Fruit fly (Drosophila melanogaster) whole organism, embryonic: Measurements from ENCODE around the gene fru.
A peak's percentile ranks its signal among the peaks of the same experiment; 100 is the strongest.

Experiments used
- Bgb ChIP-seq: fragments of 200-800 bp; sonication (Bioruptor generic); IDR thresholded peaks from 2 replicates; pipeline ENCODE4 v1.3.6; 2022; ENCODE audit warnings: missing biosample characterization, missing genetic modification characterization; ENCODE audit not compliant: partially characterized antibody
- CG10366 ChIP-seq: fragments of 200-800 bp; sonication (Bioruptor generic); IDR thresholded peaks from 2 replicates; pipeline ENCODE4 v1.3.6; 2022; ENCODE audit warnings: missing biosample characterization, missing genetic modification characterization
- CG12219 ChIP-seq: fragments of 200-800 bp; sonication (Bioruptor generic); optimal IDR thresholded peaks from 3 replicates; lab custom pipeline; 2018; ENCODE audit warnings: missing biosample characterization, mild to moderate bottlenecking, missing genetic modification characterization
- CG12299 ChIP-seq: fragments of 200-800 bp; sonication (Bioruptor generic); optimal IDR thresholded peaks from 2 replicates; lab custom pipeline; 2018; ENCODE audit warnings: missing biosample characterization, mild to moderate bottlenecking, missing genetic modification characterization
- CG12942 ChIP-seq: fragments of 200-800 bp; sonication (Bioruptor generic); optimal IDR thresholded peaks from 3 replicates; lab custom pipeline; 2016; ENCODE audit warnings: missing biosample characterization, missing genetic modification characterization
- CG14014 ChIP-seq: fragments of 200-800 bp; sonication (Bioruptor generic); IDR thresholded peaks from 2 replicates; pipeline ENCODE4 v1.3.6; 2022; ENCODE audit warnings: missing biosample characterization, missing genetic modification characterization
- CG14965 ChIP-seq: fragments of 200-800 bp; sonication (Bioruptor generic); optimal IDR thresholded peaks from 2 replicates; lab custom pipeline; 2016; ENCODE audit warnings: missing biosample characterization, missing genetic modification characterization, borderline replicate concordance
- CG16815 ChIP-seq: fragments of 200-800 bp; sonication (Bioruptor generic); optimal IDR thresholded peaks from 3 replicates; lab custom pipeline; 2017; ENCODE audit warnings: missing biosample characterization, mild to moderate bottlenecking, missing genetic modification characterization
- CG18011 ChIP-seq: fragments of 200-800 bp; sonication (Bioruptor generic); optimal IDR thresholded peaks from 2 replicates; lab custom pipeline; 2017; ENCODE audit warnings: missing biosample characterization, missing genetic modification characterization, mild to moderate bottlenecking, moderate library complexity, missing genotype
- CG32532 ChIP-seq: fragments of 200-800 bp; sonication (Bioruptor generic); IDR thresholded peaks from 2 replicates; pipeline ENCODE4 v1.3.6; 2022; ENCODE audit warnings: missing biosample characterization, missing genetic modification characterization
- CG3407 ChIP-seq: fragments of 200-800 bp; sonication (Bioruptor generic); optimal IDR thresholded peaks from 2 replicates; lab custom pipeline; 2018; ENCODE audit warnings: missing biosample characterization, mild to moderate bottlenecking, missing genetic modification characterization
- CG3847 ChIP-seq: fragments of 200-800 bp; sonication (Bioruptor generic); IDR thresholded peaks from 2 replicates; pipeline ENCODE4 v1.3.6; 2022; ENCODE audit warnings: missing biosample characterization, missing genetic modification characterization
- CG9797 ChIP-seq: fragments of 200-800 bp; sonication (Bioruptor generic); optimal IDR thresholded peaks from 3 replicates; lab custom pipeline; 2018; ENCODE audit warnings: missing biosample characterization, mild to moderate bottlenecking, missing genetic modification characterization
- CoRest ChIP-seq: fragments of 200-800 bp; sonication (Bioruptor generic); optimal IDR thresholded peaks from 3 replicates; lab custom pipeline; 2018; ENCODE audit warnings: missing biosample characterization, mild to moderate bottlenecking, missing genetic modification characterization, moderate library complexity
- Dp ChIP-seq: fragments of 200-800 bp; sonication (Bioruptor generic); optimal IDR thresholded peaks from 2 replicates; lab custom pipeline; 2018; ENCODE audit warnings: missing biosample characterization, mild to moderate bottlenecking, missing genetic modification characterization, moderate library complexity
- H15 ChIP-seq: fragments of 200-800 bp; sonication (Bioruptor generic); IDR thresholded peaks from 3 replicates; pipeline ENCODE4 v1.3.6; 2022; ENCODE audit warnings: missing biosample characterization, missing genetic modification characterization
- Meics ChIP-seq: fragments of 200-800 bp; sonication (Bioruptor generic); optimal IDR thresholded peaks from 2 replicates; lab custom pipeline; 2017; ENCODE audit warnings: missing biosample characterization, mild to moderate bottlenecking, missing genetic modification characterization
- Mes4 ChIP-seq: fragments of 200-800 bp; sonication (Bioruptor generic); optimal IDR thresholded peaks from 2 replicates; lab custom pipeline; 2016; ENCODE audit warnings: missing biosample characterization, missing genetic modification characterization
- Mrtf ChIP-seq: fragments of 200-800 bp; sonication (Bioruptor generic); IDR thresholded peaks from 3 replicates; pipeline ENCODE4 v1.3.6; 2022; ENCODE audit warnings: missing biosample characterization, missing genetic modification characterization
- Nf-YC ChIP-seq: fragments of 200-800 bp; optimal IDR thresholded peaks from 3 replicates; lab custom pipeline; 2019; ENCODE audit warnings: missing biosample characterization, mild to moderate bottlenecking, missing genetic modification characterization, moderate library complexity
- Opbp ChIP-seq: fragments of 200-800 bp; sonication (Bioruptor generic); IDR thresholded peaks from 3 replicates; pipeline ENCODE4 v1.3.6; 2022; ENCODE audit warnings: missing biosample characterization, missing genetic modification characterization; ENCODE audit not compliant: partially characterized antibody
- Poxn ChIP-seq: fragments of 200-800 bp; sonication (Bioruptor generic); IDR thresholded peaks from 2 replicates; pipeline ENCODE4 v1.3.6; 2022; ENCODE audit warnings: missing biosample characterization, missing genetic modification characterization
- Rfx ChIP-seq: fragments of 200-800 bp; sonication (Bioruptor generic); IDR thresholded peaks from 2 replicates; pipeline ENCODE4 v1.3.6; 2022; ENCODE audit warnings: missing biosample characterization, missing genetic modification characterization
- Usf ChIP-seq: fragments of 200-800 bp; sonication (Bioruptor generic); optimal IDR thresholded peaks from 2 replicates; lab custom pipeline; 2017; ENCODE audit warnings: missing genotype, missing biosample characterization, missing genetic modification characterization
- Xbp1 ChIP-seq: fragments of 200-800 bp; sonication (Bioruptor generic); optimal IDR thresholded peaks from 3 replicates; lab custom pipeline; 2016; ENCODE audit warnings: missing biosample characterization, mild to moderate bottlenecking, missing genetic modification characterization
- al ChIP-seq: fragments of 200-800 bp; sonication (Bioruptor generic); IDR thresholded peaks from 2 replicates; pipeline ENCODE4 v1.3.6; 2022; ENCODE audit warnings: missing biosample characterization, missing genetic modification characterization
- az2 ChIP-seq: fragments of 200-800 bp; sonication (Bioruptor generic); optimal IDR thresholded peaks from 3 replicates; lab custom pipeline; 2016; ENCODE audit warnings: missing biosample characterization, missing genetic modification characterization
- bsh ChIP-seq, 2 experiments: fragments of 200-800 bp; sonication (Bioruptor generic); optimal IDR thresholded peaks; 2 replicates each; lab custom pipeline; 2017 to 2018; ENCODE audit warnings: mild to moderate bottlenecking in 2 of 2, missing biosample characterization in 2 of 2, missing genetic modification characterization in 2 of 2, moderate library complexity in 1 of 2
- caup ChIP-seq: fragments of 200-800 bp; sonication (Bioruptor generic); optimal IDR thresholded peaks from 3 replicates; lab custom pipeline; 2017; ENCODE audit warnings: missing biosample characterization, mild to moderate bottlenecking, missing genetic modification characterization, moderate library complexity; ENCODE audit not compliant: severe bottlenecking
- ci ChIP-seq: fragments of 200-800 bp; sonication (Bioruptor generic); IDR thresholded peaks from 3 replicates; pipeline ENCODE4 v1.3.6; 2022; ENCODE audit warnings: missing biosample characterization, missing genetic modification characterization
- dm ChIP-seq: fragments of 200-800 bp; sonication (Bioruptor generic); optimal IDR thresholded peaks from 3 replicates; lab custom pipeline; 2016; ENCODE audit warnings: missing biosample characterization, missing genetic modification characterization
- gcm2 ChIP-seq: fragments of 200-800 bp; sonication (Bioruptor generic); optimal IDR thresholded peaks from 2 replicates; lab custom pipeline; 2016; ENCODE audit warnings: missing biosample characterization, missing genetic modification characterization
- grau ChIP-seq: fragments of 200-800 bp; optimal IDR thresholded peaks from 3 replicates; lab custom pipeline; 2019; ENCODE audit warnings: missing biosample characterization, mild to moderate bottlenecking, missing genetic modification characterization, moderate library complexity
- gro ChIP-seq: fragments of 200-800 bp; sonication (Bioruptor generic); optimal IDR thresholded peaks from 2 replicates; lab custom pipeline; 2016; ENCODE audit warnings: missing biosample characterization, missing genetic modification characterization
- inv ChIP-seq: fragments of 200-800 bp; sonication (Bioruptor generic); IDR thresholded peaks from 2 replicates; pipeline ENCODE4 v1.3.6; 2022; ENCODE audit warnings: missing biosample characterization, missing genetic modification characterization; ENCODE audit not compliant: partially characterized antibody
- lab ChIP-seq: fragments of 200-800 bp; sonication (Bioruptor generic); optimal IDR thresholded peaks from 3 replicates; lab custom pipeline; 2017; ENCODE audit warnings: missing biosample characterization, missing genetic modification characterization, mild to moderate bottlenecking, moderate library complexity, missing genetic modification reagents
- lilli ChIP-seq: fragments of 200-800 bp; sonication (Bioruptor generic); optimal IDR thresholded peaks from 3 replicates; lab custom pipeline; 2016; ENCODE audit warnings: missing biosample characterization, missing genetic modification characterization
- lola ChIP-seq, 3 experiments: fragments of >200 bp in 2 of 3; fragments of 200-800 bp in 1 of 3; sonication (Bioruptor generic) in 1 of 3; optimal IDR thresholded peaks; 2 replicates each; lab custom pipeline; 2017 to 2019; ENCODE audit warnings: missing biosample characterization in 3 of 3, missing genetic modification characterization in 3 of 3, mild to moderate bottlenecking in 1 of 3, moderate library complexity in 1 of 3
- pan ChIP-seq, 4 experiments: fragments of >200 bp in 3 of 4; fragments of 200-800 bp in 1 of 4; sonication (Bioruptor generic) in 1 of 4; optimal IDR thresholded peaks in 3 of 4; IDR thresholded peaks in 1 of 4; 2 replicates each; pipeline versions ENCODE4 v1.3.6 to Lab custom; 2017 to 2022; ENCODE audit warnings: missing biosample characterization in 2 of 4, missing genetic modification characterization in 2 of 4, mixed read lengths in 1 of 4
- pita ChIP-seq: fragments of 200-800 bp; sonication (Bioruptor generic); optimal IDR thresholded peaks from 2 replicates; lab custom pipeline; 2017; ENCODE audit warnings: missing biosample characterization, mild to moderate bottlenecking, missing genetic modification characterization
- pzg ChIP-seq: fragments of 200-800 bp; sonication (Bioruptor generic); optimal IDR thresholded peaks from 3 replicates; lab custom pipeline; 2018; ENCODE audit warnings: missing biosample characterization, mild to moderate bottlenecking, missing genetic modification characterization, moderate library complexity
- seq ChIP-seq: fragments of 200-800 bp; sonication (Bioruptor generic); IDR thresholded peaks from 2 replicates; pipeline ENCODE4 v1.3.6; 2022; ENCODE audit warnings: missing biosample characterization, missing genetic modification characterization
- sob ChIP-seq: fragments of 200-800 bp; sonication (Bioruptor generic); IDR thresholded peaks from 2 replicates; pipeline ENCODE4 v1.3.6; 2022; ENCODE audit warnings: missing biosample characterization, missing genetic modification characterization
- sug ChIP-seq: fragments of 200-800 bp; optimal IDR thresholded peaks from 2 replicates; lab custom pipeline; 2019; ENCODE audit warnings: missing biosample characterization, mild to moderate bottlenecking, missing genetic modification characterization, moderate library complexity
- tin ChIP-seq: fragments of 200-800 bp; sonication (Bioruptor generic); optimal IDR thresholded peaks from 3 replicates; lab custom pipeline; 2016; ENCODE audit warnings: missing biosample characterization, missing genetic modification characterization
- toy ChIP-seq: fragments of 200-800 bp; sonication (Bioruptor generic); IDR thresholded peaks from 2 replicates; pipeline ENCODE4 v1.3.6; 2022; ENCODE audit warnings: missing biosample characterization, missing genetic modification characterization
- trem ChIP-seq: fragments of 200-800 bp; optimal IDR thresholded peaks from 3 replicates; lab custom pipeline; 2019; ENCODE audit warnings: missing biosample characterization, mild to moderate bottlenecking, missing genetic modification characterization, moderate library complexity
- trh ChIP-seq: fragments of 200-800 bp; sonication (Bioruptor generic); optimal IDR thresholded peaks from 2 replicates; lab custom pipeline; 2016; ENCODE audit warnings: missing biosample characterization, missing genetic modification characterization
- zf30C ChIP-seq: fragments of 200-800 bp; sonication (Bioruptor generic); optimal IDR thresholded peaks from 3 replicates; lab custom pipeline; 2018; ENCODE audit warnings: missing biosample characterization, mild to moderate bottlenecking, missing genetic modification characterization

The fru gene

DNA sequence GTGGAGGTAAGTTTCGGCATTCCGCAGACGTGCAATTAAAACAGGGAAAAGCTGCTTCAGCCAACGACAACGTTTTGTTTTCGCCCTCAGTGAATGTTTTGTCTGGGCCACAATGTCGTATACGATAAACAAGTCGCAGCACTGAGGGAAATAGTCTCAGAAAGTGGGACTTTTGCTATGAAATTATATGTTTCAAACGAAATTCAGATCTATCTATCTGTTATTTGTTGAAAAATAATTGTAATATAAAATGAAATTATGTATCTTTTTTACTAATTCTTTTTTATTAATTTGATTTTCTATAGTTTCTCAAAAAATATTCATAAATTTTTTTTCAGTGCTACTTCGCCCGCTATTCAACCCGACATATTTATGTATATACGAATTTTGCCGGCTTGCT lies 151.9 kb downstream of the fru start (continued):
- TF ChIP-seq Xbp1 (GFP tag; lab: Kevin White, UChicago) (peak; percentile 46), Nf-YC (tag; lab: Kevin White, UChicago) (peak; percentile 13), sug (tag; lab: Kevin White, UChicago) (peak; percentile 32), lab (GFP tag; lab: Kevin White, UChicago) (peak; percentile 23), pan (optimal IDR thresholded peaks at IDR 0.05; lab: Kevin White, UChicago) (no peak), pan (GFP tag; optimal IDR thresholded peaks at IDR 0.05 in 1 of 2, IDR thresholded peaks at IDR 0.05 in 1 of 2) (peak in 1 of 2 experiments; percentile 68), dm (GFP tag; lab: Kevin White, UChicago) (no peak), ci (GFP tag; lab: Robert Waterston, UW) (0 out of 3 replicates have a peak, but pooled peaks have one; percentile 47), grau (tag; lab: Kevin White, UChicago) (peak; percentile 70), tin (GFP tag; lab: Kevin White, UChicago) (peak; percentile 16), sob (GFP tag; lab: Robert Waterston, UW) (peak; percentile 45; the same call in 1 of the 2 replicates), caup (GFP tag; lab: Kevin White, UChicago) (no peak), pzg (no peak), trem (tag; lab: Kevin White, UChicago) (no peak), Poxn (no peak), Opbp (GFP tag; lab: Robert Waterston, UW) (no peak), trh (GFP tag; lab: Kevin White, UChicago) (no peak), CG3847 (GFP tag; lab: Robert Waterston, UW) (peak; percentile 38; the same call in 1 of the 2 replicates), CG32532 (GFP tag; lab: Robert Waterston, UW) (peak; percentile 73), CG9797 (GFP tag; lab: Kevin White, UChicago) (no peak), Mes4 (GFP tag; lab: Kevin White, UChicago) (no peak), lilli (peak; percentile 49), gro (GFP tag; lab: Kevin White, UChicago) (no peak), CG12299 (tag; lab: Kevin White, UChicago) (peak; percentile 21), lola (GFP tag; optimal IDR thresholded peaks at IDR 0.05; lab: Kevin White, UChicago) (peak in 1 of 3 experiments; percentile 39), CoRest (peak; percentile 60), al (GFP tag; lab: Robert Waterston, UW) (peak; percentile 45; the same call in 1 of the 2 replicates), bsh (GFP tag; optimal IDR thresholded peaks at IDR 0.05; lab: Kevin White, UChicago) (peak in 1 of 2 experiments; percentile 52), Dp (GFP tag; lab: Kevin White, UChicago) (no peak), Usf (GFP tag; lab: Kevin White, UChicago) (peak; percentile 7), Meics (GFP tag; lab: Kevin White, UChicago) (peak; percentile 54), CG12942 (GFP tag; lab: Kevin White, UChicago) (peak; percentile 28), CG10366 (peak; percentile 11; the same call in 1 of the 2 replicates), CG3407 (peak; percentile 9), CG14014 (GFP tag; lab: Robert Waterston, UW) (peak; percentile 65), CG16815 (GFP tag; lab: Kevin White, UChicago) (peak; percentile 36), Rfx (GFP tag; lab: Robert Waterston, UW) (peak; percentile 62), inv (no peak), Bgb (GFP tag; lab: Robert Waterston, UW) (no peak), gcm2 (GFP tag; lab: Kevin White, UChicago) (no peak), pita (GFP tag; lab: Kevin White, UChicago) (no peak), zf30C (peak; percentile 28), CG14965 (GFP tag; lab: Kevin White, UChicago) (no peak), CG12219 (GFP tag; lab: Kevin White, UChicago) (no peak), toy (GFP tag; lab: Robert Waterston, UW) (no peak), CG18011 (GFP tag; lab: Kevin White, UChicago) (peak; percentile 7), seq (GFP tag; lab: Robert Waterston, UW) (0 out of 2 replicates have a peak, but pooled peaks have one; percentile 40), Mrtf (GFP tag; lab: Robert Waterston, UW) (no peak), az2 (GFP tag; lab: Kevin White, UChicago) (peak; percentile 45), H15 (0 out of 3 replicates have a peak, but pooled peaks have one; percentile 37)
